Worm (Caenorhabditis elegans): ENCODE data around the gene lgc-49.

ce11 chrV:11170564-11171329 lies 20.3 kb upstream of the lgc-49 start:
- TF ChIP-seq daf-12 (tag; optimal IDR thresholded peaks at IDR 0.05), result no peak
- no peak for TF ChIP-seq pqm-1 (tag; optimal IDR thresholded peaks at IDR 0.05)
- no peak for TF ChIP-seq ama-1 (optimal IDR thresholded peaks at IDR 0.05)
- no peak for TF ChIP-seq nhr-41 (GFP tag; IDR thresholded peaks at IDR 0.05)
- no peak for TF ChIP-seq snpc-4 (tag; optimal IDR thresholded peaks at IDR 0.05)
- no peak for TF ChIP-seq nhr-28 (tag; optimal IDR thresholded peaks at IDR 0.05)
- no peak for TF ChIP-seq dpl-1 (GFP tag; optimal IDR thresholded peaks at IDR 0.05)
- no peak for TF ChIP-seq lsy-2 (tag; optimal IDR thresholded peaks at IDR 0.05)
- TF ChIP-seq nhr-111 (GFP tag; optimal IDR thresholded peaks at IDR 0.05), result no peak
- no peak for TF ChIP-seq egl-27 (tag; optimal IDR thresholded peaks at IDR 0.05)
- TF ChIP-seq madf-9 (GFP tag; conservative IDR thresholded peaks at IDR 0.05), result no peak
- no peak for TF ChIP-seq attf-4 (tag; optimal IDR thresholded peaks at IDR 0.05)
- no peak for TF ChIP-seq spr-1 (tag; optimal IDR thresholded peaks at IDR 0.05)
